Fruit fly (Drosophila melanogaster): ENCODE results near the gene Top1.

Top1 gene

dm6 chrX:15319290-15319689 is at the start of gene Top1:
TSS of gene Top1 (plus strand) at chrX:15319479.
- TF ChIP-seq CG16813 (GFP tag; IDR thresholded peaks at IDR 0.05; ENCODE audit: partially characterized antibody) (peak; percentile 97), Lhr (GFP tag; optimal IDR thresholded peaks at IDR 0.05) (peak; percentile 16), Deaf1 (tag; optimal IDR thresholded peaks at IDR 0.05) (peak; percentile 36), mirr (GFP tag; optimal IDR thresholded peaks at IDR 0.05) (peak; percentile 15), CG5245 (GFP tag; optimal IDR thresholded peaks at IDR 0.05) (peak; percentile 22), onecut (GFP tag; IDR thresholded peaks at IDR 0.05) (peak; percentile 41; the same call in 1 of the 2 replicates), Dll (GFP tag; IDR thresholded peaks at IDR 0.05; ENCODE audit: partially characterized antibody) (peak; percentile 90), bbx (GFP tag; IDR thresholded peaks at IDR 0.05; ENCODE audit: partially characterized antibody) (peak; percentile 98), dan (GFP tag; IDR thresholded peaks at IDR 0.05) (no peak), BtbVII (GFP tag; optimal IDR thresholded peaks at IDR 0.05) (no peak), CG11504 (tag; optimal IDR thresholded peaks at IDR 0.05) (peak; percentile 21), stwl (tag; optimal IDR thresholded peaks at IDR 0.05) (peak; percentile 80), sug (tag; optimal IDR thresholded peaks at IDR 0.05) (peak; percentile 40), ken (GFP tag; IDR thresholded peaks at IDR 0.05) (peak; percentile 50; the same call in 1 of the 3 replicates), Lpt (GFP tag; optimal IDR thresholded peaks at IDR 0.05) (no peak), sc (optimal IDR thresholded peaks at IDR 0.05) (no peak), sc (GFP tag; optimal IDR thresholded peaks at IDR 0.05) (no peak), CG4404 (GFP tag; IDR thresholded peaks at IDR 0.05) (no peak), PHDP (tag; optimal IDR thresholded peaks at IDR 0.05) (no peak), Dp (GFP tag; optimal IDR thresholded peaks at IDR 0.05) (peak; percentile 31), Opbp (GFP tag; IDR thresholded peaks at IDR 0.05; ENCODE audit: partially characterized antibody) (peak; percentile 97), fd3F (GFP tag; optimal IDR thresholded peaks at IDR 0.05) (no peak), Myb (GFP tag; optimal IDR thresholded peaks at IDR 0.05) (peak; percentile 52), Nf-YC (tag; optimal IDR thresholded peaks at IDR 0.05) (peak; percentile 51), CG11085 (GFP tag; IDR thresholded peaks at IDR 0.05) (peak; percentile 43; the same call in 1 of the 2 replicates), fru (optimal IDR thresholded peaks at IDR 0.05) (no peak), CG18619 (GFP tag; optimal IDR thresholded peaks at IDR 0.05) (peak; percentile 12), CG2116 (GFP tag; optimal IDR thresholded peaks at IDR 0.05) (peak; percentile 71), amos (GFP tag; IDR thresholded peaks at IDR 0.05; ENCODE audit: partially characterized antibody) (peak; percentile 98), pho (GFP tag; optimal IDR thresholded peaks at IDR 0.05) (peak; percentile 2), Bgb (GFP tag; IDR thresholded peaks at IDR 0.05; ENCODE audit: partially characterized antibody) (peak; percentile 99), Hr78 (GFP tag; optimal IDR thresholded peaks at IDR 0.05) (no peak), NC2β (GFP tag; optimal IDR thresholded peaks at IDR 0.05) (peak; percentile 7), CG34224 (GFP tag; IDR thresholded peaks at IDR 0.05; ENCODE audit: partially characterized antibody) (peak; percentile 96), CG12769 (tag; optimal IDR thresholded peaks at IDR 0.05) (peak; percentile 35), CG14014 (GFP tag; IDR thresholded peaks at IDR 0.05) (peak; percentile 13; the same call in 1 of the 2 replicates), Atf6 (GFP tag; IDR thresholded peaks at IDR 0.05) (0 out of 2 replicates have a peak, but pooled peaks have one; percentile 28), CG15514 (GFP tag; optimal IDR thresholded peaks at IDR 0.05) (peak; percentile 89), CTCF (GFP tag; optimal IDR thresholded peaks at IDR 0.05) (no peak), CG9437 (GFP tag; optimal IDR thresholded peaks at IDR 0.05) (peak; percentile 71), CG31224 (GFP tag; IDR thresholded peaks at IDR 0.05) (no peak), CG12071 (GFP tag; optimal IDR thresholded peaks at IDR 0.05) (peak; percentile 14), gro (GFP tag; optimal IDR thresholded peaks at IDR 0.05) (peak; percentile 39), MESR4 (GFP tag; optimal IDR thresholded peaks at IDR 0.05) (peak; percentile 66), CG7928 (GFP tag; optimal IDR thresholded peaks at IDR 0.05) (peak; percentile 28), CG11247 (GFP tag; IDR thresholded peaks at IDR 0.05) (peak; percentile 33; the same call in 1 of the 2 replicates), wek (GFP tag; optimal IDR thresholded peaks at IDR 0.05) (peak; percentile 50), gce (GFP tag; IDR thresholded peaks at IDR 0.05) (peak; percentile 63; the same call in 1 of the 3 replicates), CG17829 (tag; optimal IDR thresholded peaks at IDR 0.05) (peak; percentile 34), CG9215 (GFP tag; IDR thresholded peaks at IDR 0.05) (peak; percentile 48; the same call in 1 of the 2 replicates), Dref (GFP tag; IDR thresholded peaks at IDR 0.05) (peak; percentile 96)
